Worm (Caenorhabditis elegans): ENCODE data around the gene Y54G2A.72.

Gene Y54G2A.72

ce11 chrIV:2805525-2805924, 27.6 kb downstream of the Y54G2A.72 start, which contains the start of gene Y54G2A.45 (continued):
- TF ChIP-seq ztf-3 (GFP tag; optimal IDR thresholded peaks at IDR 0.05) (peak; percentile 24), Y67H2A.10 (GFP tag; conservative IDR thresholded peaks at IDR 0.05) (no peak), sdz-38 (tag; optimal IDR thresholded peaks at IDR 0.05) (peak; percentile 43), bed-1 (GFP tag; IDR thresholded peaks at IDR 0.05) (no peak), pbrm-1 (GFP tag; IDR thresholded peaks at IDR 0.05) (peak; percentile 76), lin-26 (GFP tag; IDR thresholded peaks at IDR 0.05) (peak; percentile 92), ceh-27 (GFP tag; optimal IDR thresholded peaks at IDR 0.05) (peak; percentile 20), ztf-28 (GFP tag; IDR thresholded peaks at IDR 0.05) (no peak), madf-8 (GFP tag; conservative IDR thresholded peaks at IDR 0.05) (no peak; the same call in 1 of the 2 replicates), lir-1 (GFP tag; conservative IDR thresholded peaks at IDR 0.05) (0 out of 2 replicates have a peak, but pooled peaks have one; percentile 15), F57C9.4 (tag; optimal IDR thresholded peaks at IDR 0.05) (no peak), Y79H2A.3 (GFP tag; conservative IDR thresholded peaks at IDR 0.05) (no peak), C06A6.2 (GFP tag; conservative IDR thresholded peaks at IDR 0.05) (no peak), pha-4 (tag; optimal IDR thresholded peaks at IDR 0.05) (no peak), ztf-18 (tag; optimal IDR thresholded peaks at IDR 0.05) (peak; percentile 84), F33H1.4 (GFP tag; IDR thresholded peaks at IDR 0.05) (peak; percentile 46), nhr-179 (tag; optimal IDR thresholded peaks at IDR 0.05) (peak; percentile 24), K11D2.4 (GFP tag; IDR thresholded peaks at IDR 0.05) (peak; percentile 56; the same call in 1 of the 2 replicates), ztf-6 (GFP tag; IDR thresholded peaks at IDR 0.05) (no peak), tbx-9 (tag; optimal IDR thresholded peaks at IDR 0.05; ENCODE audit: borderline replicate concordance) (no peak), F10E7.11 (tag; optimal IDR thresholded peaks at IDR 0.05) (no peak), B0261.1 (tag; optimal IDR thresholded peaks at IDR 0.05) (peak; percentile 92), hmg-1.2 (GFP tag; IDR thresholded peaks at IDR 0.05) (peak; percentile 64), F37B4.10 (GFP tag; IDR thresholded peaks at IDR 0.05) (no peak), hrde-1 (tag; optimal IDR thresholded peaks at IDR 0.05; ENCODE audit: borderline replicate concordance) (peak; percentile 87), mcd-1 (GFP tag; IDR thresholded peaks at IDR 0.05) (peak; percentile 65), rcor-1 (GFP tag; IDR thresholded peaks at IDR 0.05) (peak; percentile 66), ceh-58 (GFP tag; IDR thresholded peaks at IDR 0.05) (no peak), hlh-26 (GFP tag; conservative IDR thresholded peaks at IDR 0.05) (no peak), lin-40 (tag; optimal IDR thresholded peaks at IDR 0.05) (peak; percentile 71), B0035.1 (tag; optimal IDR thresholded peaks at IDR 0.05) (peak; percentile 50), atf-7 (tag; optimal IDR thresholded peaks at IDR 0.05) (peak; percentile 85), nhr-90 (tag; optimal IDR thresholded peaks at IDR 0.05) (peak; percentile 94), madf-10 (tag; optimal IDR thresholded peaks at IDR 0.05) (peak; percentile 86), egl-18 (GFP tag; IDR thresholded peaks at IDR 0.05) (no peak), cebp-2 (GFP tag; IDR thresholded peaks at IDR 0.05) (no peak), lag-1 (GFP tag; IDR thresholded peaks at IDR 0.05) (no peak), gei-17 (GFP tag; optimal IDR thresholded peaks at IDR 0.05) (no peak), F23B12.7 (tag; optimal IDR thresholded peaks at IDR 0.05; ENCODE audit: insufficient read depth) (peak; percentile 80), F52B5.7 (tag; optimal IDR thresholded peaks at IDR 0.05) (no peak), repo-1 (tag; optimal IDR thresholded peaks at IDR 0.05) (peak; percentile 88), bed-2 (GFP tag; IDR thresholded peaks at IDR 0.05) (no peak), nhr-27 (tag; optimal IDR thresholded peaks at IDR 0.05) (no peak), egl-44 (GFP tag; IDR thresholded peaks at IDR 0.05) (peak; percentile 93), snpc-3.4 (tag; optimal IDR thresholded peaks at IDR 0.05) (peak; percentile 56), dox-1 (GFP tag; IDR thresholded peaks at IDR 0.05) (peak; percentile 92), B0336.3 (GFP tag; IDR thresholded peaks at IDR 0.05) (peak; percentile 83), fkh-3 (tag; optimal IDR thresholded peaks at IDR 0.05) (no peak), F55B11.4 (tag; optimal IDR thresholded peaks at IDR 0.05; ENCODE audit: borderline replicate concordance, insufficient read depth) (no peak)
